Fruit fly (Drosophila melanogaster) S2 (cell line): ENCODE data around the gene Rcd5.

Source experiments
- CG8478 ChIP-seq: fragments of >200 bp; optimal IDR thresholded peaks from 2 replicates; lab custom pipeline; 2018
- CTCF ChIP-seq, 2 experiments: fragments of >200 bp; optimal IDR thresholded peaks; 2 replicates each; lab custom pipeline; 2018

DNA sequence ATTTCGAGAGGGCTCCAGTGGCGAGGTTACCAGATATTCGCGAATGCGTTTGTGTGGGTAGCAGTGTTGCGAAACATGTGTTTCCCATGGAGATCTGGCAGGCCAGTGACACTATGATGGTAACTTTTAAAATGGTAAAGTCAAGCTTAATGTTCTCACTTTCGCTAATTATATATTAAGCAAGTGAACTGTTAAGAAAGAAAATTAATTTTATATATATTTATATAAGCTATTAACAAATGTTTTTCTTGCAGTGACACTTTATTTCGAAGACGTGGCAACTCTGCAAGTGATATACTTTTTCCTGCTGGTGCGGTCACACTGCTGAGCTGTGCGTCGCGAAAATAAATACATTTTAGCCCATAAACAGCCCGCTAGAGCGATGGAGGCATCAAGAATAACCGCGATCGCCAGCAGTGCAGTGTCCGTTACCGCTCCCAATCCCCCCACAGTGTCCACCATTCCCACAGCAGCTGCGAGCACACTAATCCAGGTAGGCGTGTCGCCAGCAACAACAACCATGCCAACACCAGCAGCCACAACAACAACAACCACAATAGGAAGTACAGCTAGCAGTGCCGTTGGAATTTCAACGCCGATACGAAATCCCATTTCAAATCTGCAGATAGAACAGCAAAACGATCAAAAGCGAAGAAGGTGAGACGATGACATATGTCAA lies at the start of gene Rcd5, which contains the start of gene CG11593:
- TF ChIP-seq CG8478 (lab: Kevin White, UChicago) (no peak), CTCF (optimal IDR thresholded peaks at IDR 0.05; lab: Kevin White, UChicago) (no peak)
